Fruit fly (Drosophila melanogaster) whole organism, embryonic: ENCODE data around the gene CG13671.
A peak's percentile ranks its signal among the peaks of the same experiment; 100 is the strongest.

Source experiments
- Blimp-1 ChIP-seq: fragments of 200-800 bp; sonication (Bioruptor generic); optimal IDR thresholded peaks from 3 replicates; lab custom pipeline; 2018; ENCODE audit warnings: missing biosample characterization, missing genetic modification characterization, mild to moderate bottlenecking, moderate library complexity, missing genetic modification reagents
- CG10565 ChIP-seq: fragments of 200-800 bp; sonication (Bioruptor generic); optimal IDR thresholded peaks from 3 replicates; lab custom pipeline; 2016; ENCODE audit warnings: missing biosample characterization, mild to moderate bottlenecking, missing genetic modification characterization
- CG11093 ChIP-seq: fragments of 200-800 bp; sonication (Bioruptor generic); IDR thresholded peaks from 3 replicates; pipeline ENCODE4 v1.3.6; 2022; ENCODE audit warnings: missing biosample characterization, missing genetic modification characterization
- CG12236 ChIP-seq: fragments of 200-800 bp; sonication (Bioruptor generic); optimal IDR thresholded peaks from 2 replicates; lab custom pipeline; 2016; ENCODE audit warnings: missing biosample characterization, missing genetic modification characterization
- CG14014 ChIP-seq: fragments of 200-800 bp; sonication (Bioruptor generic); IDR thresholded peaks from 2 replicates; pipeline ENCODE4 v1.3.6; 2022; ENCODE audit warnings: missing biosample characterization, missing genetic modification characterization
- CG15269 ChIP-seq: fragments of 200-800 bp; sonication (Bioruptor generic); optimal IDR thresholded peaks from 2 replicates; lab custom pipeline; 2018; ENCODE audit warnings: missing biosample characterization, mild to moderate bottlenecking, missing genetic modification characterization, moderate library complexity
- CG1647 ChIP-seq: fragments of 200-800 bp; sonication (Bioruptor generic); optimal IDR thresholded peaks from 3 replicates; lab custom pipeline; 2016; ENCODE audit warnings: missing biosample characterization, missing genetic modification characterization
- CG17186 ChIP-seq: fragments of 200-800 bp; sonication (Bioruptor generic); optimal IDR thresholded peaks from 3 replicates; lab custom pipeline; 2017; ENCODE audit warnings: missing biosample characterization, missing genetic modification reagents, missing genetic modification characterization
- CG17385 ChIP-seq: fragments of 200-800 bp; sonication (Bioruptor generic); optimal IDR thresholded peaks from 3 replicates; lab custom pipeline; 2018; ENCODE audit warnings: missing biosample characterization, mild to moderate bottlenecking, missing genetic modification characterization
- CG18476 ChIP-seq: fragments of 200-800 bp; sonication (Bioruptor generic); optimal IDR thresholded peaks from 2 replicates; lab custom pipeline; 2016; ENCODE audit warnings: missing biosample characterization, mild to moderate bottlenecking, missing genetic modification characterization
- CG2120 ChIP-seq: fragments of 200-800 bp; sonication (Bioruptor generic); optimal IDR thresholded peaks from 3 replicates; lab custom pipeline; 2016; ENCODE audit warnings: missing biosample characterization, missing genetic modification characterization
- CG2129 ChIP-seq: fragments of 200-800 bp; sonication (Bioruptor generic); IDR thresholded peaks from 2 replicates; pipeline ENCODE4 v1.3.6; 2022; ENCODE audit warnings: missing biosample characterization, missing genetic modification characterization; ENCODE audit not compliant: partially characterized antibody
- CG34224 ChIP-seq: fragments of 200-800 bp; sonication (Bioruptor generic); IDR thresholded peaks from 3 replicates; pipeline ENCODE4 v1.3.6; 2022; ENCODE audit warnings: missing biosample characterization, missing genetic modification characterization; ENCODE audit not compliant: partially characterized antibody
- CG34376 ChIP-seq: fragments of 200-800 bp; sonication (Bioruptor generic); optimal IDR thresholded peaks from 2 replicates; lab custom pipeline; 2018; ENCODE audit warnings: missing biosample characterization, mild to moderate bottlenecking, missing genetic modification characterization
- CG4424 ChIP-seq: fragments of 200-800 bp; sonication (Bioruptor generic); optimal IDR thresholded peaks from 3 replicates; lab custom pipeline; 2016; ENCODE audit warnings: missing biosample characterization, missing genetic modification characterization
- CG4617 ChIP-seq: fragments of 200-800 bp; sonication (Bioruptor generic); optimal IDR thresholded peaks from 3 replicates; lab custom pipeline; 2016; ENCODE audit warnings: missing biosample characterization, missing genetic modification characterization, borderline replicate concordance
- CG5180 ChIP-seq: fragments of 200-800 bp; sonication (Bioruptor generic); optimal IDR thresholded peaks from 3 replicates; lab custom pipeline; 2017; ENCODE audit warnings: missing biosample characterization, missing genetic modification characterization, mild to moderate bottlenecking, moderate library complexity, missing genetic modification reagents
- CG6254 ChIP-seq: fragments of 200-800 bp; sonication (Bioruptor generic); optimal IDR thresholded peaks from 3 replicates; lab custom pipeline; 2017; ENCODE audit warnings: mild to moderate bottlenecking, missing biosample characterization, missing genetic modification reagents, missing genetic modification characterization
- CG6683 ChIP-seq: fragments of 200-800 bp; sonication (Bioruptor generic); optimal IDR thresholded peaks from 2 replicates; lab custom pipeline; 2017; ENCODE audit warnings: missing biosample characterization, mild to moderate bottlenecking, missing genetic modification characterization, missing genetic modification reagents
- CG6791 ChIP-seq: fragments of 200-800 bp; sonication (Bioruptor generic); IDR thresholded peaks from 3 replicates; pipeline ENCODE4 v1.3.6; 2022; ENCODE audit warnings: missing biosample characterization, missing genetic modification characterization; ENCODE audit not compliant: partially characterized antibody
- CG7357 ChIP-seq: fragments of 200-800 bp; sonication (Bioruptor generic); IDR thresholded peaks from 3 replicates; pipeline ENCODE4 v1.3.6; 2022; ENCODE audit warnings: missing biosample characterization, missing genetic modification characterization
- CG8281 ChIP-seq: fragments of 200-800 bp; sonication (Bioruptor generic); optimal IDR thresholded peaks from 2 replicates; lab custom pipeline; 2018; ENCODE audit warnings: missing biosample characterization, mild to moderate bottlenecking, missing genetic modification characterization, moderate library complexity
- CG8478 ChIP-seq: fragments of >200 bp; optimal IDR thresholded peaks from 2 replicates; lab custom pipeline; 2018
- CG9437 ChIP-seq: fragments of 200-800 bp; sonication (Bioruptor generic); optimal IDR thresholded peaks from 2 replicates; lab custom pipeline; 2018; ENCODE audit warnings: missing biosample characterization, mild to moderate bottlenecking, missing genetic modification characterization
- CG9817 ChIP-seq: fragments of 200-800 bp; sonication (Bioruptor generic); optimal IDR thresholded peaks from 2 replicates; lab custom pipeline; 2018; ENCODE audit warnings: missing biosample characterization, mild to moderate bottlenecking, missing genetic modification characterization, moderate library complexity
- CTCF ChIP-seq: fragments of 200-800 bp; sonication (Bioruptor generic); optimal IDR thresholded peaks from 2 replicates; lab custom pipeline; 2017; ENCODE audit warnings: missing biosample characterization, mild to moderate bottlenecking, missing genetic modification characterization, moderate library complexity
- Dfd ChIP-seq, 2 experiments: fragments of >200 bp; optimal IDR thresholded peaks; 2 replicates each; lab custom pipeline; 2017; ENCODE audit warnings: missing biosample characterization in 2 of 2, missing genetic modification characterization in 2 of 2
- Eip74EF ChIP-seq, 2 experiments: fragments of 200-800 bp in 1 of 2; fragments of >200 bp in 1 of 2; sonication (Bioruptor generic) in 1 of 2; optimal IDR thresholded peaks; 2 replicates each; lab custom pipeline; 2017 to 2019; ENCODE audit warnings: missing biosample characterization in 2 of 2, missing genetic modification characterization in 2 of 2, mild to moderate bottlenecking in 1 of 2, moderate library complexity in 1 of 2
- Elba2 ChIP-seq: fragments of 200-800 bp; sonication (Bioruptor generic); optimal IDR thresholded peaks from 3 replicates; lab custom pipeline; 2016; ENCODE audit warnings: missing biosample characterization, missing genetic modification characterization
- Ets65A ChIP-seq: fragments of 200-800 bp; sonication (Bioruptor generic); peaks from one replicate; lab custom pipeline; 2016; ENCODE audit warnings: missing biosample characterization, missing genetic modification characterization
- HLH3B ChIP-seq: fragments of 200-800 bp; sonication (Bioruptor generic); IDR thresholded peaks from 2 replicates; pipeline ENCODE4 v1.3.6; 2022; ENCODE audit warnings: missing biosample characterization, missing genetic modification characterization
- Nf-YC ChIP-seq: fragments of 200-800 bp; optimal IDR thresholded peaks from 3 replicates; lab custom pipeline; 2019; ENCODE audit warnings: missing biosample characterization, mild to moderate bottlenecking, missing genetic modification characterization, moderate library complexity
- Side ChIP-seq: fragments of 200-800 bp; sonication (Bioruptor generic); optimal IDR thresholded peaks from 2 replicates; lab custom pipeline; 2016; ENCODE audit warnings: missing biosample characterization, missing genetic modification characterization
- Sry-δ ChIP-seq: fragments of 200-800 bp; sonication (Bioruptor generic); optimal IDR thresholded peaks from 2 replicates; lab custom pipeline; 2016; ENCODE audit warnings: missing biosample characterization, missing genetic modification characterization
- abd-A ChIP-seq: fragments of 200-800 bp; sonication (Bioruptor generic); optimal IDR thresholded peaks from 3 replicates; lab custom pipeline; 2019; ENCODE audit warnings: missing biosample characterization, mild to moderate bottlenecking, missing genetic modification characterization, moderate library complexity
- bowl ChIP-seq: fragments of 200-800 bp; sonication (Bioruptor generic); IDR thresholded peaks from 2 replicates; pipeline ENCODE4 v1.3.6; 2022; ENCODE audit warnings: missing biosample characterization, missing genetic modification characterization
- ci ChIP-seq: fragments of 200-800 bp; sonication (Bioruptor generic); IDR thresholded peaks from 3 replicates; pipeline ENCODE4 v1.3.6; 2022; ENCODE audit warnings: missing biosample characterization, missing genetic modification characterization
- ewg ChIP-seq: fragments of 200-800 bp; sonication (Bioruptor generic); optimal IDR thresholded peaks from 3 replicates; lab custom pipeline; 2017; ENCODE audit warnings: mild to moderate bottlenecking, missing biosample characterization, missing genetic modification reagents, missing genetic modification characterization
- insv ChIP-seq, 2 experiments: fragments of 200-800 bp; sonication (Bioruptor generic); optimal IDR thresholded peaks; 3 replicates each; lab custom pipeline; 2016 to 2018; ENCODE audit warnings: missing biosample characterization in 2 of 2, missing genetic modification characterization in 2 of 2
- lab ChIP-seq: fragments of 200-800 bp; sonication (Bioruptor generic); optimal IDR thresholded peaks from 3 replicates; lab custom pipeline; 2017; ENCODE audit warnings: missing biosample characterization, missing genetic modification characterization, mild to moderate bottlenecking, moderate library complexity, missing genetic modification reagents
- lmd ChIP-seq: fragments of 200-800 bp; sonication (Bioruptor generic); IDR thresholded peaks from 2 replicates; pipeline ENCODE4 v1.3.6; 2022; ENCODE audit warnings: missing biosample characterization, missing genetic modification characterization
- nau ChIP-seq: fragments of 200-800 bp; sonication (Bioruptor generic); optimal IDR thresholded peaks from 3 replicates; lab custom pipeline; 2017; ENCODE audit warnings: missing biosample characterization, mild to moderate bottlenecking, missing genetic modification characterization, missing genetic modification reagents
- nerfin-2 ChIP-seq: fragments of 200-800 bp; sonication (Bioruptor generic); IDR thresholded peaks from 2 replicates; pipeline ENCODE4 v1.3.6; 2022; ENCODE audit warnings: missing biosample characterization, missing genetic modification characterization; ENCODE audit not compliant: partially characterized antibody
- nmo ChIP-seq: fragments of 200-800 bp; sonication (Bioruptor generic); optimal IDR thresholded peaks from 2 replicates; lab custom pipeline; 2018; ENCODE audit warnings: missing biosample characterization, mild to moderate bottlenecking, missing genetic modification characterization, moderate library complexity
- oc ChIP-seq: fragments of 200-800 bp; sonication (Bioruptor generic); optimal IDR thresholded peaks from 2 replicates; lab custom pipeline; 2018; ENCODE audit warnings: missing biosample characterization, mild to moderate bottlenecking, missing genetic modification characterization, moderate library complexity
- pfk ChIP-seq: fragments of 200-800 bp; sonication (Bioruptor generic); optimal IDR thresholded peaks from 2 replicates; lab custom pipeline; 2018; ENCODE audit warnings: missing biosample characterization, mild to moderate bottlenecking, missing genetic modification characterization, moderate library complexity
- pnt ChIP-seq: fragments of 200-800 bp; sonication (Bioruptor generic); optimal IDR thresholded peaks from 3 replicates; lab custom pipeline; 2016; ENCODE audit warnings: missing biosample characterization, missing genetic modification characterization
- tgo ChIP-seq: fragments of 200-800 bp; sonication (Bioruptor generic); IDR thresholded peaks from 3 replicates; pipeline ENCODE4 v1.3.6; 2022; ENCODE audit warnings: missing biosample characterization, missing genetic modification characterization
- tup ChIP-seq: fragments of 200-800 bp; sonication (Bioruptor generic); optimal IDR thresholded peaks from 2 replicates; lab custom pipeline; 2016; ENCODE audit warnings: missing biosample characterization, mild to moderate bottlenecking, missing genetic modification characterization, moderate library complexity
- wdn ChIP-seq: fragments of 200-800 bp; sonication (Bioruptor generic); IDR thresholded peaks from 2 replicates; pipeline ENCODE4 v1.3.6; 2022; ENCODE audit warnings: missing biosample characterization, missing genetic modification characterization
- wor ChIP-seq: fragments of 200-800 bp; sonication (Bioruptor generic); IDR thresholded peaks from 2 replicates; pipeline ENCODE4 v1.3.6; 2022; ENCODE audit warnings: missing biosample characterization, missing genetic modification characterization

The CG13671 gene

DNA sequence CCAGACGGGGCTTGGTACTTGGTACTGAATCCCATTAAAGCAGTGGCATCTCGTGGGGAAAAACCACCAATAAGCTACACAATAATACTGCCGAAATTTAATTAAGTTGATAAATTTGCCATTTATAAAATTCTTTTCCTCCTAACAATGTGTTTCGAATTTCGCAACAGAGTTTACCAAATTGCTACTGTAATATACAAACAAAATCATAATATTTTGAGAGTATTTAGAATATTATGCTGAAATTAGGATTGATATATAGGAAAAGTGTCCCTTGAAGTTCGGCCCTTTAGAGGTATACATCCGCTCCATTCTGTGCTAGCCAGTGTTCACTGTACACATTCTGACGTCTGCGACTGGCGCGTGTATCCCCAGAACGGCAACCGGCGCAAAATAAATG lies 15.2 kb upstream of the CG13671 start (continued):
- no peak for TF ChIP-seq Eip74EF (GFP tag; optimal IDR thresholded peaks at IDR 0.05; lab: Kevin White, UChicago)
- no peak for TF ChIP-seq nerfin-2 (GFP tag; lab: Robert Waterston, UW)
- TF ChIP-seq abd-A (tag; lab: Kevin White, UChicago): no peak
- TF ChIP-seq tgo (GFP tag; lab: Robert Waterston, UW): no peak
- no peak for TF ChIP-seq CG8478 (lab: Kevin White, UChicago)
- no peak for TF ChIP-seq CG4424 (GFP tag; lab: Kevin White, UChicago)
- TF ChIP-seq tup (GFP tag; lab: Kevin White, UChicago): no peak
- no peak for TF ChIP-seq Side (GFP tag; lab: Kevin White, UChicago)
- TF ChIP-seq CG15269: peak; percentile 28
- TF ChIP-seq pfk: no peak
- TF ChIP-seq lmd (GFP tag; lab: Robert Waterston, UW): 0 out of 2 replicates have a peak, but pooled peaks have one; percentile 38
- TF ChIP-seq CG1647 (GFP tag; lab: Kevin White, UChicago): no peak
- TF ChIP-seq CG34224 (GFP tag; lab: Robert Waterston, UW): no peak
- no peak for TF ChIP-seq CG17385
- TF ChIP-seq CG11093 (GFP tag; lab: Robert Waterston, UW): 0 out of 3 replicates have a peak, but pooled peaks have one; percentile 19
- 0 out of 3 replicates have a peak, but pooled peaks have one; percentile 16 for TF ChIP-seq ci (GFP tag; lab: Robert Waterston, UW)
- no peak for TF ChIP-seq oc
- TF ChIP-seq CG8281: no peak
- peak; percentile 83 for TF ChIP-seq Ets65A (GFP tag; lab: Kevin White, UChicago)
- no peak for TF ChIP-seq nmo (GFP tag; lab: Kevin White, UChicago)
- no peak for TF ChIP-seq CG9437
- TF ChIP-seq lab (GFP tag; lab: Kevin White, UChicago): peak; percentile 40
- no peak for TF ChIP-seq Sry-δ (GFP tag; lab: Kevin White, UChicago)
- TF ChIP-seq HLH3B: no peak
- TF ChIP-seq Blimp-1: no peak
- TF ChIP-seq CG10565 (GFP tag; lab: Kevin White, UChicago): no peak
- TF ChIP-seq CG7357 (GFP tag; lab: Robert Waterston, UW): no peak
- no peak for TF ChIP-seq CG14014 (GFP tag; lab: Robert Waterston, UW)
- TF ChIP-seq CG12236 (GFP tag; lab: Kevin White, UChicago): no peak
- TF ChIP-seq CG9817 (tag; lab: Kevin White, UChicago): no peak
- TF ChIP-seq CG6683 (GFP tag; lab: Kevin White, UChicago): no peak
- no peak for TF ChIP-seq CTCF (GFP tag; lab: Kevin White, UChicago)
- TF ChIP-seq CG5180: no peak
- no peak for TF ChIP-seq wdn (GFP tag; lab: Robert Waterston, UW)
- no peak for TF ChIP-seq ewg (GFP tag; lab: Kevin White, UChicago)
- no peak for TF ChIP-seq CG4617 (GFP tag; lab: Kevin White, UChicago)
- TF ChIP-seq CG34376 (GFP tag; lab: Kevin White, UChicago): no peak
- peak; percentile 64 for TF ChIP-seq CG2120 (GFP tag; lab: Kevin White, UChicago)
- TF ChIP-seq pnt (GFP tag; lab: Kevin White, UChicago): no peak
- TF ChIP-seq CG17186: no peak
- TF ChIP-seq insv (GFP tag; optimal IDR thresholded peaks at IDR 0.05; lab: Kevin White, UChicago): no peak
- no peak for TF ChIP-seq bowl (GFP tag; lab: Robert Waterston, UW)
- no peak for TF ChIP-seq CG6254
- TF ChIP-seq CG6791: no peak
- no peak for TF ChIP-seq Dfd (GFP tag; optimal IDR thresholded peaks at IDR 0.05; lab: Kevin White, UChicago)
- no peak for TF ChIP-seq wor (GFP tag; lab: Robert Waterston, UW)
- TF ChIP-seq CG2129 (GFP tag; lab: Robert Waterston, UW): no peak
- no peak for TF ChIP-seq nau (GFP tag; lab: Kevin White, UChicago)
- TF ChIP-seq CG18476 (GFP tag; lab: Kevin White, UChicago): no peak
- TF ChIP-seq Nf-YC (tag; lab: Kevin White, UChicago): no peak
- no peak for TF ChIP-seq Elba2 (GFP tag; lab: Kevin White, UChicago)
